Fruit fly (Drosophila melanogaster): Measurements from ENCODE around the gene CG13731.

dm6 chr3L:17419103-17419741, 30.5 kb upstream of the CG13731 start:
- TF ChIP-seq B-H2 (GFP tag; optimal IDR thresholded peaks at IDR 0.05) (no peak), Ets65A (GFP tag) (no peak), tap (tag; optimal IDR thresholded peaks at IDR 0.05) (no peak), jigr1 (GFP tag; IDR thresholded peaks at IDR 0.05) (no peak)
